Worm (Caenorhabditis elegans) whole organism, mixed stage, embryonic: Measurements from ENCODE around the gene C46F2.1.

Experiments used
- bed-3 ChIP-seq: fragments of 200-800 bp; sonication (Bioruptor generic); optimal IDR thresholded peaks from 3 replicates; lab custom pipeline; 2018; ENCODE audit warnings: mild to moderate bottlenecking, missing genetic modification characterization, moderate library complexity, missing compliant biosample characterization
- blmp-1 ChIP-seq: fragments of 150-350 bp; optimal IDR thresholded peaks from 2 replicates; lab custom pipeline; 2014; ENCODE audit warnings: missing biosample characterization, missing genetic modification characterization
- ceh-39 ChIP-seq: fragments of 150-350 bp; optimal IDR thresholded peaks from 2 replicates; lab custom pipeline; 2014; ENCODE audit warnings: missing biosample characterization, missing genetic modification characterization
- ceh-43 ChIP-seq: fragments of 200-800 bp; sonication (Bioruptor generic); optimal IDR thresholded peaks from 2 replicates; lab custom pipeline; 2018; ENCODE audit warnings: mild to moderate bottlenecking, missing genetic modification characterization, moderate library complexity, missing compliant biosample characterization
- ceh-83 ChIP-seq: fragments of 200-800 bp; sonication (Bioruptor generic); optimal IDR thresholded peaks from 2 replicates; lab custom pipeline; 2018; ENCODE audit warnings: mild to moderate bottlenecking, missing genetic modification characterization, missing compliant biosample characterization
- ces-1 ChIP-seq: fragments of 150-350 bp; optimal IDR thresholded peaks from 2 replicates; lab custom pipeline; 2014; ENCODE audit warnings: missing biosample characterization, missing genetic modification reagents, missing genetic modification characterization
- cnd-1 ChIP-seq: fragments of 200-800 bp; sonication (Bioruptor generic); optimal IDR thresholded peaks from 2 replicates; lab custom pipeline; 2018; ENCODE audit warnings: mild to moderate bottlenecking, missing genetic modification characterization, missing compliant biosample characterization
- drap-1 ChIP-seq: fragments of 200-800 bp; sonication (Bioruptor generic); optimal IDR thresholded peaks from 3 replicates; lab custom pipeline; 2018; ENCODE audit warnings: mild to moderate bottlenecking, missing genetic modification characterization, missing compliant biosample characterization
- elt-1 ChIP-seq: sonication (generic microtip); optimal IDR thresholded peaks from 2 replicates; lab custom pipeline; 2017; ENCODE audit warnings: missing genetic modification characterization, mild to moderate bottlenecking, missing compliant biosample characterization, antibody characterized with exemption, moderate library complexity, borderline replicate concordance; ENCODE audit not compliant: insufficient read depth
- elt-3 ChIP-seq: fragments of 150-350 bp; optimal IDR thresholded peaks from 2 replicates; lab custom pipeline; 2014; ENCODE audit warnings: missing biosample characterization, missing genetic modification characterization
- ham-2 ChIP-seq: fragments of 200-800 bp; sonication (Bioruptor generic); optimal IDR thresholded peaks from 2 replicates; lab custom pipeline; 2018; ENCODE audit warnings: mild to moderate bottlenecking, missing genetic modification characterization, missing compliant biosample characterization
- hlh-1 ChIP-seq: fragments of 150-350 bp; optimal IDR thresholded peaks from 2 replicates; lab custom pipeline; 2014; ENCODE audit warnings: missing biosample characterization, missing genetic modification reagents, missing genetic modification characterization
- lin-13 ChIP-seq: fragments of 150-350 bp; optimal IDR thresholded peaks from 2 replicates; lab custom pipeline; 2014; ENCODE audit warnings: missing biosample characterization, missing genetic modification characterization
- lsy-2 ChIP-seq: fragments of 150-350 bp; optimal IDR thresholded peaks from 2 replicates; lab custom pipeline; 2014; ENCODE audit warnings: missing biosample characterization, missing genetic modification characterization
- mab-5 ChIP-seq: fragments of 150-350 bp; optimal IDR thresholded peaks from 2 replicates; lab custom pipeline; 2014; ENCODE audit warnings: missing biosample characterization, missing genetic modification characterization
- mep-1 ChIP-seq: fragments of 150-350 bp; optimal IDR thresholded peaks from 2 replicates; lab custom pipeline; 2017; ENCODE audit warnings: missing biosample characterization, missing genetic modification reagents, missing genetic modification characterization, inconsistent platforms
- mls-2 ChIP-seq: sonication (generic microtip); optimal IDR thresholded peaks from 2 replicates; lab custom pipeline; 2016; ENCODE audit warnings: mild to moderate bottlenecking, missing genetic modification characterization, moderate library complexity, missing compliant biosample characterization
- nhr-12 ChIP-seq: fragments of 150-350 bp; optimal IDR thresholded peaks from 2 replicates; lab custom pipeline; 2014; ENCODE audit warnings: missing biosample characterization, missing genetic modification characterization
- nhr-2 ChIP-seq: fragments of 150-350 bp; optimal IDR thresholded peaks from 2 replicates; lab custom pipeline; 2014; ENCODE audit warnings: missing biosample characterization, missing genetic modification characterization
- nhr-237 ChIP-seq: fragments of 150-350 bp; optimal IDR thresholded peaks from 2 replicates; lab custom pipeline; 2014; ENCODE audit warnings: missing biosample characterization, missing genetic modification characterization
- nhr-76 ChIP-seq: sonication (generic microtip); optimal IDR thresholded peaks from 2 replicates; lab custom pipeline; 2017; ENCODE audit warnings: missing biosample characterization, missing genetic modification characterization
- pha-4 ChIP-seq: fragments of 150-350 bp; optimal IDR thresholded peaks from 2 replicates; lab custom pipeline; 2018; ENCODE audit warnings: missing biosample characterization, missing genetic modification reagents, missing genetic modification characterization
- sem-2 ChIP-seq: fragments of 200-800 bp; sonication (Bioruptor generic); optimal IDR thresholded peaks from 2 replicates; lab custom pipeline; 2018; ENCODE audit warnings: mild to moderate bottlenecking, missing genetic modification characterization, missing compliant biosample characterization
- snpc-4 ChIP-seq: fragments of 150-350 bp; optimal IDR thresholded peaks from 2 replicates; lab custom pipeline; 2014; ENCODE audit warnings: missing biosample characterization, missing genetic modification characterization
- unc-120 ChIP-seq: sonication (generic microtip); optimal IDR thresholded peaks from 2 replicates; lab custom pipeline; 2017; ENCODE audit warnings: missing genetic modification characterization, missing compliant biosample characterization; ENCODE audit not compliant: poor library complexity, severe bottlenecking
- unc-39 ChIP-seq: fragments of 150-350 bp; optimal IDR thresholded peaks from 2 replicates; lab custom pipeline; 2014; ENCODE audit warnings: missing biosample characterization, missing genetic modification characterization
- unc-62 ChIP-seq: fragments of 150-350 bp; optimal IDR thresholded peaks from 2 replicates; lab custom pipeline; 2014; ENCODE audit warnings: missing biosample characterization, missing genetic modification reagents, missing genetic modification characterization
- zip-8 ChIP-seq: fragments of 150-350 bp; optimal IDR thresholded peaks from 2 replicates; lab custom pipeline; 2014; ENCODE audit warnings: missing biosample characterization, missing genetic modification characterization

C46F2.1 gene

DNA sequence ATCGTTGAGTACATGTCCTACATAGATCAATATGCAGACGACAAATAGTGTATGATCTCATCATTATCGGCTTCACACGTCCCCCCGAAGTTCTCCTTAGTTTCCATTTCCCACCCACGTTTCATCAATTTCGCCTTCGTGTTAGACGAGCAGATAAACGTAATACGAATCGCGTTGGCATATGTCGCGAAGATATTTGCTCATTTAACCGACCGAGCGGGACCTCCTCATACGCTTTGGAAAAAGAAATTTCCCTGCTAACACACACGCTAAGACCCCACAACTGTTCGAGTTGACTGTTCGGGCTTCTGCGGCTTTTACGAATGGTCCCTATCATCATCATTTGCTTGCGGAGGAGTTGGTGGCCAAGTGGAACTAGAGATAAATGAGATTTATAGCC, 23.4 kb upstream of the C46F2.1 start:
- TF ChIP-seq ham-2 (GFP tag; lab: Kevin White, UChicago) (no peak), unc-39 (tag; lab: Kevin White, UChicago) (no peak), unc-62 (GFP tag; lab: Kevin White, UChicago) (peak; percentile 71), elt-1 (tag; lab: Kevin White, UChicago) (no peak), sem-2 (GFP tag; lab: Kevin White, UChicago) (no peak), lsy-2 (tag; lab: Kevin White, UChicago) (no peak), mab-5 (no peak), ceh-43 (GFP tag; lab: Kevin White, UChicago) (no peak), hlh-1 (tag; lab: Kevin White, UChicago) (peak; percentile 88), unc-120 (tag; lab: Kevin White, UChicago) (peak; percentile 87), zip-8 (tag; lab: Kevin White, UChicago) (no peak), snpc-4 (tag; lab: Kevin White, UChicago) (no peak), lin-13 (tag; lab: Kevin White, UChicago) (no peak)

ce11 chrX:8057791-8058270, 20.0 kb upstream of the C46F2.1 start, which contains the start of gene dim-1:
TSS of gene dim-1 (minus strand) at chrX:8058220.
- TF ChIP-seq unc-120 (tag; lab: Kevin White, UChicago), result peak; percentile 72
- TF ChIP-seq ces-1 (GFP tag; lab: Kevin White, UChicago), result peak; percentile 52
- TF ChIP-seq nhr-12 (tag; lab: Kevin White, UChicago), result no peak

DNA sequence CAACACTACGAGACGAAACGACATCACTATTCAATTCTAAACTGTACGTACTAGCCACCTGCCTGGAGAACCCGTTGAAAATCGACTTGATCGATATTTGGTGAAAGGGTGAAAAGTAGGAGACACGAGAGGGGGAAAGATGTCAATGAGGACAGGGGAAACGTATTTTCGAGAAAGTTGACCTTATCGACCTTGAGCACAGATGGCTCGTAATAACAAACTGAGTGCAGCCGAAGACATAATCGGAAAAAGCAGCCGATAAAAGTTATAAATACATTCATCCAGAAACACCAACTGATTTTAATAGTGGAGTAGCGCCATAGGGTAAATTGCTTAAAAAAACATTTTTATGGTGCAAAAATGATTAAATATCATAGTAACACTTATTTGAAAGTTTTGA, 17.8 kb upstream of the C46F2.1 start:
- peak; percentile 1 for TF ChIP-seq ham-2 (GFP tag; lab: Kevin White, UChicago)
- no peak for TF ChIP-seq snpc-4 (tag; lab: Kevin White, UChicago)
- peak; percentile 17 for TF ChIP-seq nhr-2 (tag; lab: Kevin White, UChicago)
- TF ChIP-seq, all 35 proteins: peak for 2

- TF ChIP-seq mls-2 (tag; lab: Kevin White, UChicago), result no peak
- TF ChIP-seq elt-1 (tag; lab: Kevin White, UChicago), result no peak
- no peak for TF ChIP-seq hlh-1 (tag; lab: Kevin White, UChicago)
- no peak for TF ChIP-seq snpc-4 (tag; lab: Kevin White, UChicago)
- no peak for TF ChIP-seq ham-2 (GFP tag; lab: Kevin White, UChicago)
- TF ChIP-seq pha-4 (tag; lab: Kevin White, UChicago), result no peak
- TF ChIP-seq mep-1 (tag; lab: Kevin White, UChicago), result no peak
- TF ChIP-seq nhr-12 (tag; lab: Kevin White, UChicago), result no peak
- no peak for TF ChIP-seq nhr-76 (tag; lab: Kevin White, UChicago)
- TF ChIP-seq zip-8 (tag; lab: Kevin White, UChicago), result no peak
- TF ChIP-seq elt-3 (tag; lab: Kevin White, UChicago), result no peak
- no peak for TF ChIP-seq mab-5
- no peak for TF ChIP-seq bed-3
- no peak for TF ChIP-seq lin-13 (tag; lab: Kevin White, UChicago)
- TF ChIP-seq cnd-1, result no peak
- TF ChIP-seq blmp-1 (tag; lab: Kevin White, UChicago), result no peak
- no peak for TF ChIP-seq nhr-237 (tag; lab: Kevin White, UChicago)
- TF ChIP-seq ceh-83 (GFP tag; lab: Kevin White, UChicago), result no peak
- TF ChIP-seq, all 35 proteins: peak for 0
These were observed 17.0 kb upstream of the C46F2.1 start, which contains the start of gene C18A11.3 for ce11 chrX:8060823-8061222. TSS of gene C18A11.3 (plus strand) at chrX:8061123.

- no peak for TF ChIP-seq drap-1 (GFP tag; lab: Kevin White, UChicago)
- no peak for TF ChIP-seq ceh-83 (GFP tag; lab: Kevin White, UChicago)
- TF ChIP-seq unc-39 (tag; lab: Kevin White, UChicago), result no peak
- no peak for TF ChIP-seq ham-2 (GFP tag; lab: Kevin White, UChicago)
- TF ChIP-seq elt-3 (tag; lab: Kevin White, UChicago), result no peak
These were observed 10.6 kb upstream of the C46F2.1 start, which contains the start of gene C18A11.2 for ce11 chrX:8067268-8067667. TSS of gene C18A11.2 (plus strand) at chrX:8067568.

DNA sequence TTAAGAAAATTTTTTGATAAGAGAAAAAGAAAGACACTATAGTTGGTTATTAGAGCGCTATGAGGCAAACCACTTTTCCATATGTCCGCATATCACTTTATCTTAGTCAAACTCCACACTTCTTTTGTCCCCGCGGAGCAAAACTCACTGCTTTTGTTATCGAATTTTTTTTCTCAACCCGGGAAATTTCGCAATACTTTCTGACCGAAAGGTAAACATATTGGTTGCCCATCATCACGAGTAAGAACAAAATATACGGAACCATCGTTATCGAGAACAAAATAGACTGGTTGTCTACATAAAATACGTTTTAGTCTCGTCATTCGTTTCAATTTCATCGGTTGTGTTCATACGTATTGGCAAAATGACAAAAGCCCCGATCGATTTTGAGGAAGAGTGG, 8.6 kb upstream of the C46F2.1 start, which contains the start of gene C18A11.1:
Gene C18A11.1, plus strand, starts transcription at position 36 of the 400 bp plus-strand sequence.
- no peak for TF ChIP-seq ceh-43 (GFP tag; lab: Kevin White, UChicago)
- TF ChIP-seq pha-4 (tag; lab: Kevin White, UChicago), result no peak
- TF ChIP-seq blmp-1 (tag; lab: Kevin White, UChicago), result no peak
- no peak for TF ChIP-seq ceh-39 (tag; lab: Kevin White, UChicago)
